Fruit fly (Drosophila melanogaster) whole organism, embryonic: ENCODE data around the gene CG6574.

Experiments
- ATbp ChIP-seq: fragments of 200-800 bp; sonication (Bioruptor generic); optimal IDR thresholded peaks from 2 replicates; lab custom pipeline; 2017; ENCODE audit warnings: missing biosample characterization, mild to moderate bottlenecking, missing genetic modification characterization, missing genetic modification reagents
- Bgb ChIP-seq: fragments of 200-800 bp; sonication (Bioruptor generic); IDR thresholded peaks from 2 replicates; pipeline ENCODE4 v1.3.6; 2022; ENCODE audit warnings: missing biosample characterization, missing genetic modification characterization; ENCODE audit not compliant: partially characterized antibody
- CG10321 ChIP-seq: fragments of 200-800 bp; sonication (Bioruptor generic); IDR thresholded peaks from 2 replicates; pipeline ENCODE4 v1.3.6; 2022; ENCODE audit warnings: missing biosample characterization, missing genetic modification characterization
- CG12942 ChIP-seq: fragments of 200-800 bp; sonication (Bioruptor generic); optimal IDR thresholded peaks from 3 replicates; lab custom pipeline; 2016; ENCODE audit warnings: missing biosample characterization, missing genetic modification characterization
- CG13624 ChIP-seq: fragments of 200-800 bp; sonication (Bioruptor generic); optimal IDR thresholded peaks from 2 replicates; lab custom pipeline; 2016; ENCODE audit warnings: missing biosample characterization, missing genetic modification characterization
- CG15514 ChIP-seq: fragments of 200-800 bp; sonication (Bioruptor generic); optimal IDR thresholded peaks from 3 replicates; lab custom pipeline; 2017; ENCODE audit warnings: missing biosample characterization, missing genetic modification characterization, mild to moderate bottlenecking, moderate library complexity, missing genetic modification reagents
- CG16863 ChIP-seq: fragments of 200-800 bp; sonication (Bioruptor generic); optimal IDR thresholded peaks from 3 replicates; lab custom pipeline; 2016; ENCODE audit warnings: missing biosample characterization, missing genetic modification characterization
- CG18619 ChIP-seq: fragments of 200-800 bp; sonication (Bioruptor generic); optimal IDR thresholded peaks from 3 replicates; lab custom pipeline; 2017; ENCODE audit warnings: missing biosample characterization, mild to moderate bottlenecking, missing genetic modification characterization
- CG2120 ChIP-seq: fragments of 200-800 bp; sonication (Bioruptor generic); optimal IDR thresholded peaks from 3 replicates; lab custom pipeline; 2016; ENCODE audit warnings: missing biosample characterization, missing genetic modification characterization
- CG32772 ChIP-seq: fragments of 200-800 bp; sonication (Bioruptor generic); IDR thresholded peaks from 2 replicates; pipeline ENCODE4 v1.3.6; 2022; ENCODE audit warnings: missing biosample characterization, missing genetic modification characterization
- CG33213 ChIP-seq: fragments of 200-800 bp; sonication (Bioruptor generic); optimal IDR thresholded peaks from 3 replicates; lab custom pipeline; 2016; ENCODE audit warnings: missing biosample characterization, missing genetic modification characterization
- CG4282 ChIP-seq: fragments of 200-800 bp; sonication (Bioruptor generic); optimal IDR thresholded peaks from 2 replicates; lab custom pipeline; 2016; ENCODE audit warnings: missing biosample characterization, missing genetic modification characterization
- CG6689 ChIP-seq: fragments of 200-800 bp; sonication (Bioruptor generic); IDR thresholded peaks from 2 replicates; pipeline ENCODE4 v1.3.6; 2022; ENCODE audit warnings: missing biosample characterization, missing genetic modification characterization
- CG7745 ChIP-seq: fragments of 200-800 bp; sonication (Bioruptor generic); optimal IDR thresholded peaks from 2 replicates; lab custom pipeline; 2018; ENCODE audit warnings: missing biosample characterization, mild to moderate bottlenecking, missing genetic modification characterization, moderate library complexity
- CG7786 ChIP-seq: fragments of 200-800 bp; sonication (Bioruptor generic); optimal IDR thresholded peaks from 2 replicates; lab custom pipeline; 2016; ENCODE audit warnings: missing biosample characterization, missing genetic modification characterization
- CG8765 ChIP-seq: fragments of 200-800 bp; sonication (Bioruptor generic); IDR thresholded peaks from 2 replicates; pipeline ENCODE4 v1.3.6; 2022; ENCODE audit warnings: missing biosample characterization, missing genetic modification characterization
- CG8924 ChIP-seq: fragments of 200-800 bp; optimal IDR thresholded peaks from 3 replicates; lab custom pipeline; 2019; ENCODE audit warnings: missing biosample characterization, mild to moderate bottlenecking, missing genetic modification characterization, moderate library complexity
- CG9727 ChIP-seq: fragments of 200-800 bp; sonication (Bioruptor generic); optimal IDR thresholded peaks from 3 replicates; lab custom pipeline; 2017; ENCODE audit warnings: missing biosample characterization, mild to moderate bottlenecking, missing genetic modification characterization
- Chrac-16 ChIP-seq: fragments of 200-800 bp; sonication (Bioruptor generic); optimal IDR thresholded peaks from 3 replicates; lab custom pipeline; 2016; ENCODE audit warnings: missing biosample characterization, missing genetic modification characterization
- Dbx ChIP-seq: fragments of 200-800 bp; sonication (Bioruptor generic); IDR thresholded peaks from 3 replicates; pipeline ENCODE4 v1.3.6; 2022; ENCODE audit warnings: missing biosample characterization, missing genetic modification characterization
- Dp ChIP-seq: fragments of 200-800 bp; sonication (Bioruptor generic); optimal IDR thresholded peaks from 2 replicates; lab custom pipeline; 2018; ENCODE audit warnings: missing biosample characterization, mild to moderate bottlenecking, missing genetic modification characterization, moderate library complexity
- E2f2 ChIP-seq: fragments of 200-800 bp; sonication (Bioruptor generic); IDR thresholded peaks from 2 replicates; pipeline ENCODE4 v1.3.6; 2022; ENCODE audit warnings: missing biosample characterization, missing genetic modification characterization
- Fer2 ChIP-seq: fragments of 200-800 bp; sonication (Bioruptor generic); optimal IDR thresholded peaks from 2 replicates; lab custom pipeline; 2018; ENCODE audit warnings: missing biosample characterization, mild to moderate bottlenecking, missing genetic modification characterization, moderate library complexity
- HLHmδ ChIP-seq: fragments of 200-800 bp; sonication (Bioruptor generic); optimal IDR thresholded peaks from 2 replicates; lab custom pipeline; 2018; ENCODE audit warnings: missing biosample characterization, mild to moderate bottlenecking, missing genetic modification characterization, moderate library complexity
- NC2β ChIP-seq: fragments of 200-800 bp; sonication (Bioruptor generic); optimal IDR thresholded peaks from 2 replicates; lab custom pipeline; 2016; ENCODE audit warnings: missing biosample characterization, missing genetic modification characterization
- Nf-YA ChIP-seq: fragments of 200-800 bp; sonication (Bioruptor generic); IDR thresholded peaks from 2 replicates; pipeline ENCODE4 v1.3.6; 2022; ENCODE audit warnings: missing biosample characterization, missing genetic modification characterization
- Nf-YB ChIP-seq: fragments of 200-800 bp; sonication (Bioruptor generic); optimal IDR thresholded peaks from 3 replicates; lab custom pipeline; 2019; ENCODE audit warnings: missing biosample characterization, mild to moderate bottlenecking, missing genetic modification characterization, moderate library complexity
- Oli ChIP-seq: fragments of 200-800 bp; sonication (Bioruptor generic); optimal IDR thresholded peaks from 2 replicates; lab custom pipeline; 2018; ENCODE audit warnings: missing biosample characterization, mild to moderate bottlenecking, missing genetic modification characterization, moderate library complexity
- Rx ChIP-seq: fragments of 200-800 bp; sonication (Bioruptor generic); IDR thresholded peaks from 2 replicates; pipeline ENCODE4 v1.3.6; 2022; ENCODE audit warnings: missing biosample characterization, missing genetic modification characterization
- danr ChIP-seq: fragments of 200-800 bp; sonication (Bioruptor generic); IDR thresholded peaks from 2 replicates; pipeline ENCODE4 v1.3.6; 2022; ENCODE audit warnings: missing biosample characterization, missing genetic modification characterization
- fd64A ChIP-seq: fragments of 200-800 bp; sonication (Bioruptor generic); optimal IDR thresholded peaks from 3 replicates; lab custom pipeline; 2018; ENCODE audit warnings: missing biosample characterization, mild to moderate bottlenecking, missing genetic modification characterization
- gce ChIP-seq: fragments of 200-800 bp; sonication (Bioruptor generic); IDR thresholded peaks from 3 replicates; pipeline ENCODE4 v1.3.6; 2022; ENCODE audit warnings: missing biosample characterization, missing genetic modification characterization
- gsb-n ChIP-seq: fragments of 200-800 bp; sonication (Bioruptor generic); optimal IDR thresholded peaks from 3 replicates; lab custom pipeline; 2018; ENCODE audit warnings: missing biosample characterization, mild to moderate bottlenecking, missing genetic modification characterization
- h ChIP-seq: fragments of >200 bp; optimal IDR thresholded peaks from 2 replicates; lab custom pipeline; 2017
- insv ChIP-seq, 2 experiments: fragments of 200-800 bp; sonication (Bioruptor generic); optimal IDR thresholded peaks; 3 replicates each; lab custom pipeline; 2016 to 2018; ENCODE audit warnings: missing biosample characterization in 2 of 2, missing genetic modification characterization in 2 of 2
- jumu ChIP-seq: fragments of 200-800 bp; sonication (Bioruptor generic); optimal IDR thresholded peaks from 3 replicates; lab custom pipeline; 2016; ENCODE audit warnings: missing biosample characterization, missing genetic modification characterization
- klu ChIP-seq: fragments of 200-800 bp; sonication (Bioruptor generic); IDR thresholded peaks from 2 replicates; pipeline ENCODE4 v1.3.6; 2022; ENCODE audit warnings: missing biosample characterization, missing genetic modification characterization
- knrl ChIP-seq: fragments of 200-800 bp; sonication (Bioruptor generic); IDR thresholded peaks from 3 replicates; pipeline ENCODE4 v1.3.6; 2022; ENCODE audit warnings: missing biosample characterization, missing genetic modification characterization; ENCODE audit not compliant: partially characterized antibody
- lbe ChIP-seq: fragments of 200-800 bp; sonication (Bioruptor generic); optimal IDR thresholded peaks from 2 replicates; lab custom pipeline; 2016; ENCODE audit warnings: missing biosample characterization, mild to moderate bottlenecking, missing genetic modification characterization
- mirr ChIP-seq: fragments of 200-800 bp; sonication (Bioruptor generic); optimal IDR thresholded peaks from 3 replicates; lab custom pipeline; 2018; ENCODE audit warnings: missing biosample characterization, mild to moderate bottlenecking, missing genetic modification characterization
- nau ChIP-seq: fragments of 200-800 bp; sonication (Bioruptor generic); optimal IDR thresholded peaks from 3 replicates; lab custom pipeline; 2017; ENCODE audit warnings: missing biosample characterization, mild to moderate bottlenecking, missing genetic modification characterization, missing genetic modification reagents
- nerfin-2 ChIP-seq: fragments of 200-800 bp; sonication (Bioruptor generic); IDR thresholded peaks from 2 replicates; pipeline ENCODE4 v1.3.6; 2022; ENCODE audit warnings: missing biosample characterization, missing genetic modification characterization; ENCODE audit not compliant: partially characterized antibody
- p53 ChIP-seq: fragments of 200-800 bp; sonication (Bioruptor generic); optimal IDR thresholded peaks from 2 replicates; lab custom pipeline; 2016; ENCODE audit warnings: missing biosample characterization, missing genetic modification characterization
- pfk ChIP-seq: fragments of 200-800 bp; sonication (Bioruptor generic); optimal IDR thresholded peaks from 2 replicates; lab custom pipeline; 2018; ENCODE audit warnings: missing biosample characterization, mild to moderate bottlenecking, missing genetic modification characterization, moderate library complexity
- sens ChIP-seq: fragments of 200-800 bp; sonication (Bioruptor generic); peaks from one replicate; lab custom pipeline; 2016; ENCODE audit warnings: missing biosample characterization, missing genetic modification characterization
- seq ChIP-seq: fragments of 200-800 bp; sonication (Bioruptor generic); IDR thresholded peaks from 2 replicates; pipeline ENCODE4 v1.3.6; 2022; ENCODE audit warnings: missing biosample characterization, missing genetic modification characterization
- sisA ChIP-seq: fragments of 200-800 bp; sonication (Bioruptor generic); IDR thresholded peaks from 2 replicates; pipeline ENCODE4 v1.3.6; 2022; ENCODE audit warnings: missing biosample characterization, missing genetic modification characterization
- sna ChIP-seq: fragments of 200-800 bp; sonication (Bioruptor generic); IDR thresholded peaks from 2 replicates; pipeline ENCODE4 v1.3.6; 2022; ENCODE audit warnings: missing biosample characterization, missing genetic modification characterization; ENCODE audit not compliant: partially characterized antibody
- trem ChIP-seq: fragments of 200-800 bp; optimal IDR thresholded peaks from 3 replicates; lab custom pipeline; 2019; ENCODE audit warnings: missing biosample characterization, mild to moderate bottlenecking, missing genetic modification characterization, moderate library complexity
- ttk ChIP-seq: fragments of 200-800 bp; sonication (Bioruptor generic); IDR thresholded peaks from 2 replicates; pipeline ENCODE4 v2.1.2; 2022; ENCODE audit warnings: missing biosample characterization, missing genetic modification characterization
- vvl ChIP-seq: fragments of 200-800 bp; sonication (Bioruptor generic); IDR thresholded peaks from 2 replicates; pipeline ENCODE4 v1.3.6; 2022; ENCODE audit warnings: missing biosample characterization, missing genetic modification characterization

The CG6574 gene

DNA sequence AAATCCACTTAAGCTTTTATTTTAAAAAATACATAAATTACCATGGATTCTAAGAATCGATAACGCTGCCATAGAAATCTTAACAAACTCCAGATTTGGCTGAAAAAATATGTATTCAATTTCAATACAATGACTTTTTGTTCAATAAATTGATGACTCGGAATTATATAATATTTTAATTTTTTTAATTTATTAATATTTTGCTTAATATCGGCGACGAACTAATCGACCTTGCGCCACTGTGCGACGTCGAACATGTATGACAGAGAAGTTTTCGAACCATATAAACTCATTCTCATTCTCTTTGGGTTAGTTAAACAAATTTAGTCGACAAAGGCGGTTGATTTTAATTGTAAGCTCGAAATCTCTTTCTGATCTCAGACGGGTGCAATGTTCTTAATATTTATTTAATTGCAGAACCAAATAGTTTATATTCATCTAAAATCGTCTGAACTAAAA is 13.2 kb downstream of the CG6574 start, which contains the start of gene CG42394 (continued):
- TF ChIP-seq ttk (peak; percentile 88), CG10321 (GFP tag; lab: Robert Waterston, UW) (peak; percentile 74), jumu (peak; percentile 35), CG13624 (peak; percentile 62), CG9727 (GFP tag; lab: Kevin White, UChicago) (peak; percentile 99), Rx (GFP tag; lab: Robert Waterston, UW) (peak; percentile 88), HLHmδ (GFP tag; lab: Kevin White, UChicago) (no peak), mirr (GFP tag; lab: Kevin White, UChicago) (peak; percentile 23), CG33213 (peak; percentile 51), danr (GFP tag; lab: Robert Waterston, UW) (peak; percentile 87), CG7786 (GFP tag; lab: Kevin White, UChicago) (peak; percentile 29), Chrac-16 (peak; percentile 88), Fer2 (tag; lab: Kevin White, UChicago) (peak; percentile 87), Oli (peak; percentile 95), NC2β (GFP tag; lab: Kevin White, UChicago) (peak; percentile 68), sna (GFP tag; lab: Robert Waterston, UW) (no peak), E2f2 (peak; percentile 79), h (no peak), Bgb (GFP tag; lab: Robert Waterston, UW) (peak; percentile 30; the same call in 1 of the 2 replicates), CG32772 (peak; percentile 89), seq (GFP tag; lab: Robert Waterston, UW) (peak; percentile 93), sens (GFP tag; lab: Kevin White, UChicago) (peak; percentile 97), CG6689 (GFP tag; lab: Robert Waterston, UW) (peak; percentile 93), CG15514 (GFP tag; lab: Kevin White, UChicago) (peak; percentile 89), klu (GFP tag; lab: Robert Waterston, UW) (no peak), fd64A (GFP tag; lab: Kevin White, UChicago) (peak; percentile 47), insv (GFP tag; optimal IDR thresholded peaks at IDR 0.05; lab: Kevin White, UChicago) (peak in 1 of 2 experiments; percentile 31), lbe (GFP tag; lab: Kevin White, UChicago) (peak; percentile 91), CG7745 (tag; lab: Kevin White, UChicago) (peak; percentile 10), trem (tag; lab: Kevin White, UChicago) (peak; percentile 95), p53 (GFP tag; lab: Kevin White, UChicago) (no peak), Dbx (GFP tag; lab: Robert Waterston, UW) (peak; percentile 95), CG2120 (GFP tag; lab: Kevin White, UChicago) (peak; percentile 89), Nf-YA (peak; percentile 91), ATbp (GFP tag; lab: Kevin White, UChicago) (peak; percentile 95), Dp (peak; percentile 5), vvl (GFP tag; lab: Robert Waterston, UW) (peak; percentile 97), knrl (peak; percentile 13; the same call in 1 of the 3 replicates), gce (GFP tag; lab: Robert Waterston, UW) (peak; percentile 90), Nf-YB (GFP tag; lab: Kevin White, UChicago) (peak; percentile 85), gsb-n (tag; lab: Kevin White, UChicago) (peak; percentile 94), nerfin-2 (GFP tag; lab: Robert Waterston, UW) (peak; percentile 39), sisA (GFP tag; lab: Robert Waterston, UW) (peak; percentile 89), CG4282 (GFP tag; lab: Kevin White, UChicago) (no peak), CG18619 (GFP tag; lab: Kevin White, UChicago) (peak; percentile 93), pfk (GFP tag; lab: Kevin White, UChicago) (peak; percentile 30), CG12942 (GFP tag; lab: Kevin White, UChicago) (peak; percentile 87), CG8765 (GFP tag; lab: Robert Waterston, UW) (peak; percentile 89), CG16863 (GFP tag; lab: Kevin White, UChicago) (peak; percentile 62), CG8924 (tag; lab: Kevin White, UChicago) (peak; percentile 97), nau (no peak)
